Fruit fly (Drosophila melanogaster) whole organism, embryonic: ENCODE results near the gene aru.

Experiments used
- Atf3 ChIP-seq: fragments of 200-800 bp; sonication (Bioruptor generic); optimal IDR thresholded peaks from 3 replicates; lab custom pipeline; 2016; ENCODE audit warnings: missing biosample characterization, missing genetic modification characterization
- Bdp1 ChIP-seq: fragments of 200-800 bp; sonication (Bioruptor generic); optimal IDR thresholded peaks from 3 replicates; lab custom pipeline; 2016; ENCODE audit warnings: missing biosample characterization, missing genetic modification characterization
- CG10321 ChIP-seq: fragments of 200-800 bp; sonication (Bioruptor generic); IDR thresholded peaks from 2 replicates; pipeline ENCODE4 v1.3.6; 2022; ENCODE audit warnings: missing biosample characterization, missing genetic modification characterization
- CG14014 ChIP-seq: fragments of 200-800 bp; sonication (Bioruptor generic); IDR thresholded peaks from 2 replicates; pipeline ENCODE4 v1.3.6; 2022; ENCODE audit warnings: missing biosample characterization, missing genetic modification characterization
- CG14860 ChIP-seq: fragments of 200-800 bp; sonication (Bioruptor generic); IDR thresholded peaks from 3 replicates; pipeline ENCODE4 v1.3.6; 2022; ENCODE audit warnings: missing biosample characterization, missing genetic modification characterization; ENCODE audit not compliant: partially characterized antibody
- CG15073 ChIP-seq: fragments of 200-800 bp; sonication (Bioruptor generic); optimal IDR thresholded peaks from 2 replicates; lab custom pipeline; 2016; ENCODE audit warnings: missing biosample characterization, missing genetic modification characterization
- CG17361 ChIP-seq: fragments of 200-800 bp; sonication (Bioruptor generic); IDR thresholded peaks from 3 replicates; pipeline ENCODE4 v1.3.6; 2022; ENCODE audit warnings: missing biosample characterization, missing genetic modification characterization
- CG18011 ChIP-seq: fragments of 200-800 bp; sonication (Bioruptor generic); optimal IDR thresholded peaks from 2 replicates; lab custom pipeline; 2017; ENCODE audit warnings: missing biosample characterization, missing genetic modification characterization, mild to moderate bottlenecking, moderate library complexity, missing genotype
- CG2712 ChIP-seq: fragments of 200-800 bp; optimal IDR thresholded peaks from 3 replicates; lab custom pipeline; 2019; ENCODE audit warnings: missing biosample characterization, mild to moderate bottlenecking, missing genetic modification characterization, moderate library complexity
- CG32772 ChIP-seq: fragments of 200-800 bp; sonication (Bioruptor generic); IDR thresholded peaks from 2 replicates; pipeline ENCODE4 v1.3.6; 2022; ENCODE audit warnings: missing biosample characterization, missing genetic modification characterization
- CG3407 ChIP-seq: fragments of 200-800 bp; sonication (Bioruptor generic); optimal IDR thresholded peaks from 2 replicates; lab custom pipeline; 2018; ENCODE audit warnings: missing biosample characterization, mild to moderate bottlenecking, missing genetic modification characterization
- CG4424 ChIP-seq: fragments of 200-800 bp; sonication (Bioruptor generic); optimal IDR thresholded peaks from 3 replicates; lab custom pipeline; 2016; ENCODE audit warnings: missing biosample characterization, missing genetic modification characterization
- CG6813 ChIP-seq: fragments of 200-800 bp; sonication (Bioruptor generic); optimal IDR thresholded peaks from 2 replicates; lab custom pipeline; 2017; ENCODE audit warnings: missing biosample characterization, missing genetic modification characterization, mild to moderate bottlenecking, moderate library complexity, missing genetic modification reagents
- CG7271 ChIP-seq: fragments of 200-800 bp; sonication (Bioruptor generic); optimal IDR thresholded peaks from 2 replicates; lab custom pipeline; 2018; ENCODE audit warnings: missing biosample characterization, mild to moderate bottlenecking, missing genetic modification characterization, moderate library complexity
- CG7556 ChIP-seq: fragments of 200-800 bp; sonication (Bioruptor generic); optimal IDR thresholded peaks from 2 replicates; lab custom pipeline; 2017; ENCODE audit warnings: missing biosample characterization, mild to moderate bottlenecking, missing genetic modification characterization
- CG7928 ChIP-seq: fragments of 200-800 bp; sonication (Bioruptor generic); optimal IDR thresholded peaks from 2 replicates; lab custom pipeline; 2017; ENCODE audit warnings: missing biosample characterization, mild to moderate bottlenecking, missing genetic modification characterization
- CG8359 ChIP-seq: fragments of 200-800 bp; sonication (Bioruptor generic); optimal IDR thresholded peaks from 2 replicates; lab custom pipeline; 2017; ENCODE audit warnings: missing biosample characterization, mild to moderate bottlenecking, missing genetic modification characterization, borderline replicate concordance
- CG9797 ChIP-seq: fragments of 200-800 bp; sonication (Bioruptor generic); optimal IDR thresholded peaks from 3 replicates; lab custom pipeline; 2018; ENCODE audit warnings: missing biosample characterization, mild to moderate bottlenecking, missing genetic modification characterization
- HLH54F ChIP-seq: fragments of 200-800 bp; sonication (Bioruptor generic); optimal IDR thresholded peaks from 3 replicates; lab custom pipeline; 2016; ENCODE audit warnings: missing biosample characterization, missing genetic modification characterization
- Hey ChIP-seq: fragments of 200-800 bp; sonication (Bioruptor generic); optimal IDR thresholded peaks from 3 replicates; lab custom pipeline; 2018; ENCODE audit warnings: missing biosample characterization, mild to moderate bottlenecking, missing genetic modification characterization
- Kr ChIP-seq: fragments of 200-800 bp; sonication (Bioruptor generic); optimal IDR thresholded peaks from 2 replicates; lab custom pipeline; 2017; ENCODE audit warnings: missing biosample characterization, mild to moderate bottlenecking, missing genetic modification characterization
- Lpt ChIP-seq: fragments of >200 bp; optimal IDR thresholded peaks from 2 replicates; lab custom pipeline; 2018; ENCODE audit warnings: missing biosample characterization, missing genetic modification characterization
- MBD-R2 ChIP-seq: fragments of 200-800 bp; sonication (Bioruptor generic); IDR thresholded peaks from 2 replicates; pipeline ENCODE4 v1.3.6; 2022; ENCODE audit warnings: missing biosample characterization, missing genetic modification characterization
- MESR4 ChIP-seq: fragments of 200-800 bp; sonication (Bioruptor generic); optimal IDR thresholded peaks from 2 replicates; lab custom pipeline; 2018; ENCODE audit warnings: missing biosample characterization, mild to moderate bottlenecking, missing genetic modification characterization, moderate library complexity
- Ssrp ChIP-seq: fragments of 200-800 bp; sonication (Bioruptor generic); optimal IDR thresholded peaks from 2 replicates; lab custom pipeline; 2018; ENCODE audit warnings: missing biosample characterization, mild to moderate bottlenecking, missing genetic modification characterization, moderate library complexity
- Stat92E ChIP-seq, 3 experiments: fragments of >200 bp in 2 of 3; fragments of 200-800 bp in 1 of 3; sonication (Bioruptor generic) in 1 of 3; optimal IDR thresholded peaks; 2 replicates each; lab custom pipeline; 2017 to 2019; ENCODE audit warnings: missing biosample characterization in 3 of 3, missing genetic modification characterization in 3 of 3, mild to moderate bottlenecking in 1 of 3, moderate library complexity in 1 of 3
- bigmax ChIP-seq: fragments of 200-800 bp; sonication (Bioruptor generic); optimal IDR thresholded peaks from 2 replicates; lab custom pipeline; 2018; ENCODE audit warnings: missing biosample characterization, mild to moderate bottlenecking, missing genetic modification characterization
- bowl ChIP-seq: fragments of 200-800 bp; sonication (Bioruptor generic); IDR thresholded peaks from 2 replicates; pipeline ENCODE4 v1.3.6; 2022; ENCODE audit warnings: missing biosample characterization, missing genetic modification characterization
- chm ChIP-seq: fragments of 200-800 bp; sonication (Bioruptor generic); IDR thresholded peaks from 2 replicates; pipeline ENCODE4 v1.3.6; 2022; ENCODE audit warnings: missing biosample characterization, missing genetic modification characterization
- gro ChIP-seq: fragments of 200-800 bp; sonication (Bioruptor generic); optimal IDR thresholded peaks from 2 replicates; lab custom pipeline; 2016; ENCODE audit warnings: missing biosample characterization, missing genetic modification characterization
- gt ChIP-seq: fragments of 200-800 bp; sonication (Bioruptor generic); IDR thresholded peaks from 2 replicates; pipeline ENCODE4 v1.3.6; 2022; ENCODE audit warnings: missing biosample characterization, missing genetic modification characterization
- insv ChIP-seq, 2 experiments: fragments of 200-800 bp; sonication (Bioruptor generic); optimal IDR thresholded peaks; 3 replicates each; lab custom pipeline; 2016 to 2018; ENCODE audit warnings: missing biosample characterization in 2 of 2, missing genetic modification characterization in 2 of 2
- inv ChIP-seq: fragments of 200-800 bp; sonication (Bioruptor generic); IDR thresholded peaks from 2 replicates; pipeline ENCODE4 v1.3.6; 2022; ENCODE audit warnings: missing biosample characterization, missing genetic modification characterization; ENCODE audit not compliant: partially characterized antibody
- jumu ChIP-seq: fragments of 200-800 bp; sonication (Bioruptor generic); optimal IDR thresholded peaks from 3 replicates; lab custom pipeline; 2016; ENCODE audit warnings: missing biosample characterization, missing genetic modification characterization
- kah ChIP-seq: fragments of 200-800 bp; sonication (Bioruptor generic); optimal IDR thresholded peaks from 2 replicates; lab custom pipeline; 2018; ENCODE audit warnings: missing biosample characterization, mild to moderate bottlenecking, missing genetic modification characterization
- lov ChIP-seq, 2 experiments: fragments of 200-800 bp in 1 of 2; fragments of >200 bp in 1 of 2; sonication (Bioruptor generic) in 1 of 2; IDR thresholded peaks in 1 of 2; optimal IDR thresholded peaks in 1 of 2; 2 replicates in 1 of 2; 3 replicates in 1 of 2; pipeline versions ENCODE4 v1.3.6 to Lab custom; 2017 to 2022; ENCODE audit warnings: missing biosample characterization in 1 of 2, missing genetic modification characterization in 1 of 2
- nerfin-2 ChIP-seq: fragments of 200-800 bp; sonication (Bioruptor generic); IDR thresholded peaks from 2 replicates; pipeline ENCODE4 v1.3.6; 2022; ENCODE audit warnings: missing biosample characterization, missing genetic modification characterization; ENCODE audit not compliant: partially characterized antibody
- nmo ChIP-seq: fragments of 200-800 bp; sonication (Bioruptor generic); optimal IDR thresholded peaks from 2 replicates; lab custom pipeline; 2018; ENCODE audit warnings: missing biosample characterization, mild to moderate bottlenecking, missing genetic modification characterization, moderate library complexity
- peb ChIP-seq: fragments of 200-800 bp; sonication (Bioruptor generic); IDR thresholded peaks from 2 replicates; pipeline ENCODE4 v1.3.6; 2022; ENCODE audit warnings: missing biosample characterization, missing genetic modification characterization
- pho ChIP-seq: fragments of 200-800 bp; sonication (Bioruptor generic); optimal IDR thresholded peaks from 2 replicates; lab custom pipeline; 2016; ENCODE audit warnings: missing biosample characterization, missing genetic modification characterization
- repo ChIP-seq: fragments of 200-800 bp; sonication (Bioruptor generic); optimal IDR thresholded peaks from 2 replicates; lab custom pipeline; 2016; ENCODE audit warnings: missing biosample characterization, missing genetic modification characterization
- sd ChIP-seq: fragments of 200-800 bp; sonication (Bioruptor generic); optimal IDR thresholded peaks from 3 replicates; lab custom pipeline; 2018; ENCODE audit warnings: missing biosample characterization, mild to moderate bottlenecking, missing genetic modification characterization, moderate library complexity
- sim ChIP-seq: fragments of 200-800 bp; sonication (Bioruptor generic); IDR thresholded peaks from 2 replicates; pipeline ENCODE4 v1.3.6; 2022; ENCODE audit warnings: missing biosample characterization, missing genetic modification characterization
- sima ChIP-seq: fragments of 200-800 bp; sonication (Bioruptor generic); optimal IDR thresholded peaks from 2 replicates; lab custom pipeline; 2016; ENCODE audit warnings: missing biosample characterization, missing genetic modification characterization
- sisA ChIP-seq: fragments of 200-800 bp; sonication (Bioruptor generic); IDR thresholded peaks from 2 replicates; pipeline ENCODE4 v1.3.6; 2022; ENCODE audit warnings: missing biosample characterization, missing genetic modification characterization
- toy ChIP-seq: fragments of 200-800 bp; sonication (Bioruptor generic); IDR thresholded peaks from 2 replicates; pipeline ENCODE4 v1.3.6; 2022; ENCODE audit warnings: missing biosample characterization, missing genetic modification characterization
- usp ChIP-seq: fragments of >200 bp; optimal IDR thresholded peaks from 2 replicates; lab custom pipeline; 2017; ENCODE audit warnings: missing biosample characterization, missing genetic modification characterization
- wek ChIP-seq: fragments of 200-800 bp; sonication (Bioruptor generic); optimal IDR thresholded peaks from 3 replicates; lab custom pipeline; 2018; ENCODE audit warnings: missing biosample characterization, mild to moderate bottlenecking, missing genetic modification characterization, moderate library complexity
- zf30C ChIP-seq: fragments of 200-800 bp; sonication (Bioruptor generic); optimal IDR thresholded peaks from 3 replicates; lab custom pipeline; 2018; ENCODE audit warnings: missing biosample characterization, mild to moderate bottlenecking, missing genetic modification characterization

aru gene

DNA sequence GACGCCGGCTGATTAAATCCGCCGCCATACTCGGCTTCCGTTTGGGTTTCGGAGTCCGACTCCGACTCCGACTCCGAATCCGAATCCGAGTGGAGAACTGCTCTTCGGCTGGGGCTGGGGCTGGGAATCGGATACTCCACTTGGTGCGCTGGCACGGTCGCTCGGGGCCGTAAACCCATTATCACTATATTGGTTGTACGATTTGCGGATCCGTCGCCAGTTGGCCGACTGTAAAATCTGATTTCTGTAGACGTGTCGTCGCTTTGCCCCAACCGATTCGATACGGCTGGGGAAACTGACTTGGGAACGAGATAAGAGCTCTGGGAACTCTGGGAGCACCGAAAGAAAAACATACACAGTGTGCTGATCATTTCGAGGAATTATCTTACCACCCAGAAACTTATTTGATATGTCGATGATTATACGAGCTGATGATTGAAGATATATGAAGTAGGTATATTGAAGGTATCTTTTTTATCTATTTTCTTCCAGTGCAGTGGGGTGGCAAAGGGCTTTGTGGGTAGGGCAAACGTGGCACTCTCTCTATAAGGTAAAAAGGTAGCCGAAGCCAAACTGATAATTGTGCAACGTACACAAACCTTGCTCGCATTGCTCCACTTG is 10.1 kb downstream of the aru start (continued):
- TF ChIP-seq sim (GFP tag; lab: Robert Waterston, UW), result no peak
- no peak for TF ChIP-seq CG9797 (GFP tag; lab: Kevin White, UChicago)
- peak; percentile 57 for TF ChIP-seq CG7556 (GFP tag; lab: Kevin White, UChicago)
- no peak for TF ChIP-seq CG7928 (GFP tag; lab: Kevin White, UChicago)
- TF ChIP-seq CG4424 (GFP tag; lab: Kevin White, UChicago), result peak; percentile 32
- TF ChIP-seq nmo, result peak; percentile 32
- no peak for TF ChIP-seq nerfin-2 (GFP tag; lab: Robert Waterston, UW)
- no peak for TF ChIP-seq CG7271
- peak; percentile 48 for TF ChIP-seq CG3407 (GFP tag; lab: Kevin White, UChicago)
- peak; percentile 27 for TF ChIP-seq HLH54F
- TF ChIP-seq Hey, result no peak
- TF ChIP-seq jumu (GFP tag; lab: Kevin White, UChicago), result no peak
- no peak for TF ChIP-seq bowl (GFP tag; lab: Robert Waterston, UW)
- TF ChIP-seq CG15073, result no peak
- TF ChIP-seq Stat92E (GFP tag; optimal IDR thresholded peaks at IDR 0.05; lab: Kevin White, UChicago), result no peak
- TF ChIP-seq Atf3 (GFP tag; lab: Kevin White, UChicago), result peak; percentile 48
- peak; percentile 51; the same call in 1 of the 2 replicates for TF ChIP-seq CG32772 (GFP tag; lab: Robert Waterston, UW)
- no peak for TF ChIP-seq inv (GFP tag; lab: Robert Waterston, UW)
- no peak for TF ChIP-seq repo (GFP tag; lab: Kevin White, UChicago)
- TF ChIP-seq peb, result no peak; the same call in 1 of the 2 replicates
- no peak for TF ChIP-seq chm
- TF ChIP-seq CG2712 (tag; lab: Kevin White, UChicago), result peak; percentile 62
- TF ChIP-seq CG10321 (GFP tag; lab: Robert Waterston, UW), result no peak
- TF ChIP-seq Kr, result no peak
- no peak for TF ChIP-seq usp (GFP tag; lab: Kevin White, UChicago)
- TF ChIP-seq gt (GFP tag; lab: Robert Waterston, UW), result no peak
- no peak for TF ChIP-seq kah
- no peak for TF ChIP-seq lov (optimal IDR thresholded peaks at IDR 0.05; lab: Kevin White, UChicago)
- no peak for TF ChIP-seq lov (GFP tag; IDR thresholded peaks at IDR 0.05; lab: Robert Waterston, UW)
- TF ChIP-seq CG17361 (GFP tag; lab: Robert Waterston, UW), result peak; percentile 31; the same call in 1 of the 3 replicates
- no peak for TF ChIP-seq CG8359 (GFP tag; lab: Kevin White, UChicago)
- no peak for TF ChIP-seq bigmax (GFP tag; lab: Kevin White, UChicago)
- no peak for TF ChIP-seq CG14860 (GFP tag; lab: Robert Waterston, UW)
- no peak for TF ChIP-seq Lpt (GFP tag; lab: Kevin White, UChicago)
- TF ChIP-seq zf30C (GFP tag; lab: Kevin White, UChicago), result peak; percentile 40
- no peak for TF ChIP-seq MBD-R2 (GFP tag; lab: Robert Waterston, UW)
- no peak for TF ChIP-seq MESR4 (GFP tag; lab: Kevin White, UChicago)
- TF ChIP-seq gro (GFP tag; lab: Kevin White, UChicago), result no peak
- peak; percentile 76 for TF ChIP-seq sisA (GFP tag; lab: Robert Waterston, UW)
- peak; percentile 18 for TF ChIP-seq CG18011 (GFP tag; lab: Kevin White, UChicago)
- TF ChIP-seq Ssrp (tag; lab: Kevin White, UChicago), result peak; percentile 37
- TF ChIP-seq toy (GFP tag; lab: Robert Waterston, UW), result no peak
- no peak for TF ChIP-seq insv (GFP tag; optimal IDR thresholded peaks at IDR 0.05; lab: Kevin White, UChicago)
- TF ChIP-seq sd (tag; lab: Kevin White, UChicago), result no peak
- TF ChIP-seq sima (GFP tag; lab: Kevin White, UChicago), result no peak
- TF ChIP-seq wek, result no peak
- peak; percentile 41; the same call in 1 of the 2 replicates for TF ChIP-seq CG14014
- TF ChIP-seq CG6813, result peak; percentile 41
- peak; percentile 14 for TF ChIP-seq Bdp1
- TF ChIP-seq pho (GFP tag; lab: Kevin White, UChicago), result peak; percentile 21
